Fruit fly (Drosophila melanogaster) whole organism, wandering third instar larva: ENCODE results near the gene CG42521.

ENCODE experiments used
- CrebA ChIP-seq: fragments of 200-800 bp; sonication (Bioruptor generic); optimal IDR thresholded peaks from 2 replicates; lab custom pipeline; 2016; ENCODE audit warnings: missing biosample characterization, mild to moderate bottlenecking, missing genetic modification characterization, borderline replicate concordance
- Dfd ChIP-seq: fragments of >200 bp; optimal IDR thresholded peaks from 2 replicates; lab custom pipeline; 2017; ENCODE audit warnings: missing biosample characterization, missing genetic modification characterization
- Dif ChIP-seq: fragments of 200-275, 200-300 bp; sonication (Bioruptor generic); optimal IDR thresholded peaks from 2 replicates; lab custom pipeline; 2018; ENCODE audit warnings: missing biosample characterization, missing genetic modification characterization; ENCODE audit not compliant: partially characterized antibody
- HLH106 ChIP-seq: fragments of 200-800 bp; optimal IDR thresholded peaks from 3 replicates; lab custom pipeline; 2019; ENCODE audit warnings: missing biosample characterization, mild to moderate bottlenecking, missing genetic modification characterization, moderate library complexity
- Hnf4 ChIP-seq: fragments of 200-800 bp; sonication (Bioruptor generic); optimal IDR thresholded peaks from 2 replicates; lab custom pipeline; 2016; ENCODE audit warnings: missing biosample characterization, mild to moderate bottlenecking, missing genetic modification characterization
- Hr78 ChIP-seq: fragments of >200 bp; optimal IDR thresholded peaks from 2 replicates; lab custom pipeline; 2017; ENCODE audit warnings: missing biosample characterization, missing genetic modification characterization
- Hr83 ChIP-seq: fragments of 200-300 bp; sonication (Bioruptor generic); optimal IDR thresholded peaks from 2 replicates; lab custom pipeline; 2016; ENCODE audit warnings: missing biosample characterization, mild to moderate bottlenecking, missing genetic modification characterization, moderate library complexity; ENCODE audit not compliant: poor library complexity, severe bottlenecking
- Jra ChIP-seq: sonication (Bioruptor generic); optimal IDR thresholded peaks from 2 replicates; lab custom pipeline; 2016; ENCODE audit warnings: missing biosample characterization, missing genetic modification characterization
- Mio ChIP-seq: sonication (Bioruptor generic); optimal IDR thresholded peaks from 2 replicates; lab custom pipeline; 2016; ENCODE audit warnings: missing biosample characterization, missing genetic modification characterization
- N ChIP-seq: fragments of >200 bp; optimal IDR thresholded peaks from 2 replicates; lab custom pipeline; 2018; ENCODE audit warnings: missing biosample characterization, missing external identifiers, missing genetic modification characterization
- OdsH ChIP-seq: fragments of 200-800 bp; sonication (Bioruptor generic); optimal IDR thresholded peaks from 2 replicates; lab custom pipeline; 2016; ENCODE audit warnings: missing biosample characterization, mild to moderate bottlenecking, missing genetic modification characterization
- Rel ChIP-seq, 2 experiments: fragments of 200-800 bp; sonication (Bioruptor generic) in 1 of 2; optimal IDR thresholded peaks; 2 replicates in 1 of 2; 3 replicates in 1 of 2; lab custom pipeline; 2016 to 2019; ENCODE audit warnings: mild to moderate bottlenecking in 2 of 2, missing biosample characterization in 2 of 2, missing genetic modification characterization in 2 of 2, moderate library complexity in 1 of 2
- Sp1 ChIP-seq: fragments of 200-800 bp; sonication (Bioruptor generic); optimal IDR thresholded peaks from 3 replicates; lab custom pipeline; 2019; ENCODE audit warnings: missing biosample characterization, mild to moderate bottlenecking, missing genetic modification characterization, moderate library complexity
- Vsx2 ChIP-seq: fragments of 200-300, 225-300 bp; sonication (Bioruptor generic); optimal IDR thresholded peaks from 2 replicates; lab custom pipeline; 2018; ENCODE audit warnings: missing biosample characterization, missing genetic modification characterization; ENCODE audit not compliant: partially characterized antibody
- br ChIP-seq: fragments of 200-800 bp; sonication (Bioruptor generic); optimal IDR thresholded peaks from 2 replicates; lab custom pipeline; 2016; ENCODE audit warnings: missing biosample characterization, missing genetic modification characterization
- brk ChIP-seq: fragments of 200-800 bp; sonication (Bioruptor generic); optimal IDR thresholded peaks from 2 replicates; lab custom pipeline; 2016; ENCODE audit warnings: missing biosample characterization, mild to moderate bottlenecking, missing genetic modification characterization
- dl ChIP-seq, 2 experiments: fragments of 175-275, 200-275 bp in 1 of 2; fragments of 200-275 bp in 1 of 2; sonication (Bioruptor generic); optimal IDR thresholded peaks; lab custom pipeline; 2018; ENCODE audit warnings: mild to moderate bottlenecking in 2 of 2, missing biosample characterization in 2 of 2, missing genetic modification characterization in 2 of 2, moderate library complexity in 2 of 2; ENCODE audit not compliant: partially characterized antibody in 2 of 2, insufficient read depth in 1 of 2
- dsf ChIP-seq: sonication (Bioruptor generic); optimal IDR thresholded peaks from 2 replicates; lab custom pipeline; 2016; ENCODE audit warnings: missing biosample characterization, missing genetic modification characterization, borderline replicate concordance
- ey ChIP-seq: fragments of 200-800 bp; sonication (Bioruptor generic); optimal IDR thresholded peaks from 2 replicates; lab custom pipeline; 2016; ENCODE audit warnings: missing biosample characterization, missing genetic modification characterization
- foxo ChIP-seq, 2 experiments: fragments of 200-800 bp; sonication (Bioruptor generic); optimal IDR thresholded peaks; 2 replicates in 1 of 2; 3 replicates in 1 of 2; lab custom pipeline; 2016 to 2017; ENCODE audit warnings: missing biosample characterization in 2 of 2, missing genetic modification characterization in 2 of 2
- fru ChIP-seq: fragments of 200-800 bp; sonication (Bioruptor generic); optimal IDR thresholded peaks from 3 replicates; lab custom pipeline; 2016; ENCODE audit warnings: missing biosample characterization, mild to moderate bottlenecking, missing genetic modification characterization
- h ChIP-seq: fragments of 200-800 bp; sonication (Bioruptor generic); optimal IDR thresholded peaks from 3 replicates; lab custom pipeline; 2016; ENCODE audit warnings: missing biosample characterization, mild to moderate bottlenecking, missing genetic modification characterization
- jim ChIP-seq: fragments of 175-275, 200-325 bp; sonication (Bioruptor generic); optimal IDR thresholded peaks from 2 replicates; lab custom pipeline; 2016; ENCODE audit warnings: missing biosample characterization, mild to moderate bottlenecking, missing genetic modification characterization
- pan ChIP-seq: fragments of >200 bp; optimal IDR thresholded peaks from 2 replicates; lab custom pipeline; 2017
- psq ChIP-seq: fragments of 200-800 bp; sonication (Bioruptor generic); optimal IDR thresholded peaks from 3 replicates; lab custom pipeline; 2017; ENCODE audit warnings: missing biosample characterization, mild to moderate bottlenecking, missing genetic modification characterization, moderate library complexity
- rgr ChIP-seq: fragments of 200-800 bp; sonication (Bioruptor generic); optimal IDR thresholded peaks from 3 replicates; lab custom pipeline; 2016; ENCODE audit warnings: missing biosample characterization, mild to moderate bottlenecking, missing genetic modification characterization
- sage ChIP-seq: fragments of 200-800 bp; sonication (Bioruptor generic); optimal IDR thresholded peaks from 2 replicates; lab custom pipeline; 2016; ENCODE audit warnings: missing biosample characterization, mild to moderate bottlenecking, missing genetic modification characterization
- sv ChIP-seq: fragments of 200-800 bp; sonication (Bioruptor generic); optimal IDR thresholded peaks from 3 replicates; lab custom pipeline; 2016; ENCODE audit warnings: missing biosample characterization, missing genetic modification characterization
- tai ChIP-seq: sonication (Bioruptor generic); optimal IDR thresholded peaks from 2 replicates; lab custom pipeline; 2016; ENCODE audit warnings: missing biosample characterization, missing genetic modification characterization

The CG42521 gene

DNA sequence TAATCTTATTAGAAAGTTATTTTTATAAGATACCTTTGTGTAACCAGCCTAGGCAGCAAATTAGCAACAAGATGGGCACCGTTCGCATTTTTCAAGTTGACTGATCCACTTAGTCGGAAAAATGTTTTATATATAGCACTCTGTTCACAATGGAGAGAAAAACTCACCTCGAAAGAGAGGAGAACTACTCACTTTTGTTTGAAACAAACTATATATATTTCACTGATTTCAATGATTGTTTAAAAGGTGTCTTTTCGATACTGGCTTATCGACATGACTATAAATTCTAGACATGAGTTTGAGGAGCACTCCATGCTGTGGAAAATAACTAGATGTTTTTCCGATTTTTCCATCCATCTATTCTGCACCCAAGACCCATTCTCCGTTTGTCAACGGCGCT lies at the start of gene CG42521:
TSS of gene CG42521 (minus strand) at position 101 of the 400 bp plus-strand sequence.
- TF ChIP-seq Rel (GFP tag; optimal IDR thresholded peaks at IDR 0.05; lab: Kevin White, UChicago) (no peak), Rel (tag; optimal IDR thresholded peaks at IDR 0.05; lab: Kevin White, UChicago) (no peak), tai (GFP tag; lab: Kevin White, UChicago) (no peak), ey (no peak), dsf (GFP tag; lab: Kevin White, UChicago) (no peak), Dfd (GFP tag; lab: Kevin White, UChicago) (no peak), Hr78 (GFP tag; lab: Kevin White, UChicago) (no peak), CrebA (GFP tag; lab: Kevin White, UChicago) (no peak), Dif (GFP tag; lab: Kevin White, UChicago) (no peak), HLH106 (tag; lab: Kevin White, UChicago) (no peak), Hr83 (GFP tag; lab: Kevin White, UChicago) (no peak)

DNA sequence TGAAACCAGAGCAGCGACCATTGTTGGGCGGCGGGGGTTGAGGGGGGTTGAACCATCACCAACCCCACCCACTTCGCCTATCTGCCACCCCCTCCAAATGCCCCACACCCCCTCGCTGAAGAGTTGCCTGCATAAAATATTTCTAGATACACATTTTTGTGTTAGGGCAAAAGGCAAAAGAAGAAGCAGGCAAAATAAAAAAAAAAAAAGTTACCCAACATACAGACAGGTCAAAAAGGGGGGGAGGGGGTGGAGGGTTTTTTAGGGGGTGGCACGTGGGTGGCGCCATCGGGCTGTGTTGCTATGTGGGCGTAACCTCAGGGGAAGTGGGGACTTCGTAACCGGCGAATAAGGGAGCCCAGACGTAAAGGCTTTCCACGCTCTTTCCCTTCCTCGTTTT lies 49.2 kb upstream of the CG42521 start:
- no peak for TF ChIP-seq ey
- TF ChIP-seq Sp1 (GFP tag; lab: Kevin White, UChicago) = no peak
- no peak for TF ChIP-seq Hnf4
- TF ChIP-seq sage (GFP tag; lab: Kevin White, UChicago) = no peak
- no peak for TF ChIP-seq Hr83 (GFP tag; lab: Kevin White, UChicago)
- no peak for TF ChIP-seq fru (GFP tag; lab: Kevin White, UChicago)
- no peak for TF ChIP-seq sv (GFP tag; lab: Kevin White, UChicago)
- TF ChIP-seq OdsH (GFP tag; lab: Kevin White, UChicago) = no peak
- no peak for TF ChIP-seq jim (GFP tag; lab: Kevin White, UChicago)
- no peak for TF ChIP-seq foxo (GFP tag; optimal IDR thresholded peaks at IDR 0.05; lab: Kevin White, UChicago)
- TF ChIP-seq, all 38 proteins: peak for 0

DNA sequence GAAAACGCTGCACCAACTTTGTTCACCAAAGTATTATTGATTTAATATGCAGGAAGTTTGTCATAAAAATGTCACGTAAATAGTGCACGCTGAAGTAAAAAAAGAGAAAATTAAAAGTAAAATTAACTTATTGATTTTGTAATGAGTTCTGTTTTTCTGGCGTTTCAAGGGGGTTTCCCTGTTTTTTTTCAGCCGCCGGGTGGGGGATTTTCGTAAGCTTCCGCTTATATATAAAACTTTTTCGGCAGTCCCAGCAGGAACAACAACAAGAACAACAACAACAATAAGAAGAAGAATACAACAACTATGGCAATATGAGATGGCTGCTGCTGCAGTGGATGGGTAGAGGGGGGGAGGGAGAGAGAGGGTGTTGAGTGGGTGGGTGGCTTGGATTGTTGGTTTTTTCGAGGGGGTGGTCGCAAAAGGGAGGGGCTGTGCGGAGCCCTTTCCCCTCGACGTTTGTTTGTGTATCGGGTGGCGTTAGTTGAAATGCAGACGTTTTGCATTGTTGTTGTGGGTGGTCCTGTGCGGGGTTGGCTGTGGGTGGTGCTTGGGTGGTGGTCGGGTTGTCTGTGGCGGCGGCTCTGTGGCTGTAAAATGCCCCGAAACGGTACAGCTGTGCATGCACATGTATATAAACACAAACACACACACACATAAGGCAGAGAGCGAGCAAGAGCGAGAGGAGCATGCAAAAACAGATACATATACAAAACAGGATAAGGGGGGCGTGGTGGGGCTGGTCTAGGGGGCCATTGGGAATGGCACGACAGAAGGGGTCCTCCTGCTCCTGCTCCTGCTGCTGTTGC lies 46.4 kb upstream of the CG42521 start:
- TF ChIP-seq Dfd (GFP tag; lab: Kevin White, UChicago) (peak; percentile 58), pan (lab: Kevin White, UChicago) (no peak), Rel (GFP tag; optimal IDR thresholded peaks at IDR 0.05; lab: Kevin White, UChicago) (no peak), Rel (tag; optimal IDR thresholded peaks at IDR 0.05; lab: Kevin White, UChicago) (peak; percentile 92)

DNA sequence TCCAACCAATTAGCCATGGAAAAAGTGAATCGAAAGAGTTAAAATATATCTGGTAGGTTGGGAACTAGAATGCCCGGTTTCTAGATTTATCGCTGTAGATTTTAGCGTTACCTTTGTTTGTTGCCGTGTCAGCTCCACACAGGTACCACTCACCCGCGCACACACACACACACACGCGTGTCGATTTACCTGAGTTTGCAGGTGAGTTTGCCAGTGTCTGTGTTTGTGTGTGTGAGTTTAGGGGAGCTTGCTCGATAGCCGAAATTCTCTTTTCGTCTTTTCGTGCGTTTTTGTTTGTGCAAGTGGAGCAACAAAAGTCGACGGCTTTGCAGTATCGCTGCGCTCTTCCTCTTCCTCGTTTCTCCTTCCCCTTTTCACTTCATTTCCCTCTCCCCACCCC lies 44.0 kb upstream of the CG42521 start:
- TF ChIP-seq dl (GFP tag; optimal IDR thresholded peaks at IDR 0.05; lab: Kevin White, UChicago; ENCODE audit: insufficient read depth in 1 of 2, partially characterized antibody in 2 of 2) (no peak), Sp1 (GFP tag; lab: Kevin White, UChicago) (no peak), brk (GFP tag; lab: Kevin White, UChicago) (no peak), Jra (GFP tag; lab: Kevin White, UChicago) (peak; percentile 8), OdsH (GFP tag; lab: Kevin White, UChicago) (peak; percentile 15), h (GFP tag; lab: Kevin White, UChicago) (peak; percentile 22), Vsx2 (GFP tag; lab: Kevin White, UChicago) (no peak), sage (GFP tag; lab: Kevin White, UChicago) (no peak), Dfd (GFP tag; lab: Kevin White, UChicago) (peak; percentile 38), Hr83 (GFP tag; lab: Kevin White, UChicago) (peak; percentile 34), rgr (GFP tag; lab: Kevin White, UChicago) (no peak), N (no peak), Mio (no peak), fru (GFP tag; lab: Kevin White, UChicago) (peak; percentile 14), Rel (GFP tag; optimal IDR thresholded peaks at IDR 0.05; lab: Kevin White, UChicago) (no peak), Rel (tag; optimal IDR thresholded peaks at IDR 0.05; lab: Kevin White, UChicago) (peak; percentile 49), HLH106 (tag; lab: Kevin White, UChicago) (no peak), Dif (GFP tag; lab: Kevin White, UChicago) (peak; percentile 15), br (no peak), sv (GFP tag; lab: Kevin White, UChicago) (no peak), psq (peak; percentile 29)
